Worm (Caenorhabditis elegans): ENCODE measurements around the gene ttbk-4.

ttbk-4 gene

ce11 chrIV:10085401-10086187 is 10.7 kb upstream of the ttbk-4 start, which contains the start of the genes col-2 and ndc-80 (continued):
- TF ChIP-seq C17E4.6 (GFP tag; IDR thresholded peaks at IDR 0.05) (no peak), ceh-58 (GFP tag; IDR thresholded peaks at IDR 0.05) (no peak), attf-5 (GFP tag; optimal IDR thresholded peaks at IDR 0.05) (peak; percentile 74), unc-62 (GFP tag; optimal IDR thresholded peaks at IDR 0.05) (no peak), lin-40 (tag; optimal IDR thresholded peaks at IDR 0.05) (no peak), pha-4 (tag; optimal IDR thresholded peaks at IDR 0.05) (peak; percentile 12), hlh-26 (GFP tag; conservative IDR thresholded peaks at IDR 0.05) (no peak), sptf-2 (GFP tag; optimal IDR thresholded peaks at IDR 0.05) (no peak), F57A8.1 (GFP tag; optimal IDR thresholded peaks at IDR 0.05) (no peak), ama-1 (optimal IDR thresholded peaks at IDR 0.05) (no peak), ama-1 (GFP tag; optimal IDR thresholded peaks at IDR 0.05) (no peak), egl-44 (GFP tag; IDR thresholded peaks at IDR 0.05) (no peak), mes-4 (tag; optimal IDR thresholded peaks at IDR 0.05) (no peak), ccch-3 (GFP tag; optimal IDR thresholded peaks at IDR 0.05) (no peak), mel-28 (tag; optimal IDR thresholded peaks at IDR 0.05; ENCODE audit: borderline replicate concordance) (no peak), D2030.7 (GFP tag; IDR thresholded peaks at IDR 0.05) (peak; percentile 48; the same call in 1 of the 2 replicates), B0035.1 (tag; optimal IDR thresholded peaks at IDR 0.05) (no peak), attf-6 (GFP tag; IDR thresholded peaks at IDR 0.05) (no peak), hsf-1 (GFP tag; IDR thresholded peaks at IDR 0.05) (no peak), let-607 (tag; optimal IDR thresholded peaks at IDR 0.05) (no peak), B0261.1 (tag; optimal IDR thresholded peaks at IDR 0.05) (no peak), K11D2.4 (GFP tag; IDR thresholded peaks at IDR 0.05) (no peak), dpl-1 (GFP tag; optimal IDR thresholded peaks at IDR 0.05) (peak; percentile 68), tlf-1 (GFP tag; optimal IDR thresholded peaks at IDR 0.05) (no peak), Y56A3A.18 (GFP tag; IDR thresholded peaks at IDR 0.05) (no peak), atf-7 (tag; optimal IDR thresholded peaks at IDR 0.05) (no peak), ceh-100 (GFP tag; IDR thresholded peaks at IDR 0.05) (peak; percentile 95), snpc-3.4 (tag; optimal IDR thresholded peaks at IDR 0.05) (peak; percentile 55), F55B11.4 (tag; optimal IDR thresholded peaks at IDR 0.05; ENCODE audit: borderline replicate concordance, insufficient read depth) (no peak), gei-17 (GFP tag; optimal IDR thresholded peaks at IDR 0.05) (no peak), athp-1 (tag; optimal IDR thresholded peaks at IDR 0.05) (no peak), hlh-12 (tag; optimal IDR thresholded peaks at IDR 0.05) (no peak), zim-3 (tag; optimal IDR thresholded peaks at IDR 0.05) (no peak)

ce11 chrIV:10084323-10084959 is 9.5 kb upstream of the ttbk-4 start, which contains the start of gene W01B6.8:
Gene W01B6.8 (minus strand): TSS chrIV:10084373.
- TF ChIP-seq F23B12.7 (tag; optimal IDR thresholded peaks at IDR 0.05; ENCODE audit: insufficient read depth) (no peak), K12H6.12 (tag; optimal IDR thresholded peaks at IDR 0.05) (no peak), fkh-3 (tag; optimal IDR thresholded peaks at IDR 0.05) (peak; percentile 10), dox-1 (GFP tag; IDR thresholded peaks at IDR 0.05) (peak; percentile 35; the same call in 1 of the 2 replicates), ets-4 (GFP tag; optimal IDR thresholded peaks at IDR 0.05) (no peak), nhr-179 (tag; optimal IDR thresholded peaks at IDR 0.05) (no peak), lir-1 (GFP tag; conservative IDR thresholded peaks at IDR 0.05) (0 out of 2 replicates have a peak, but pooled peaks have one; percentile 7), egrh-3 (GFP tag; IDR thresholded peaks at IDR 0.05) (peak; percentile 99), zfh-2 (GFP tag; conservative IDR thresholded peaks at IDR 0.05) (peak; percentile 95), mcd-1 (GFP tag; IDR thresholded peaks at IDR 0.05) (peak; percentile 44; the same call in 1 of the 2 replicates), tbx-9 (tag; optimal IDR thresholded peaks at IDR 0.05; ENCODE audit: borderline replicate concordance) (no peak)

Data from whole organism, young adult.